Worm (Caenorhabditis elegans) whole organism, dauer: ENCODE measurements around the gene eas-1.

ENCODE experiments used
- unc-62 ChIP-seq: sonication (generic microtip); optimal IDR thresholded peaks from 2 replicates; lab custom pipeline; 2017; ENCODE audit warnings: missing biosample characterization, missing genetic modification reagents, missing genetic modification characterization

eas-1 gene

ce11 chrII:4762574-4763285, 22.5 kb downstream of the eas-1 start, which contains the start of gene F26G1.2:
F26G1.2 (plus strand) TSS chrII:4763081.
- TF ChIP-seq unc-62, result no peak

ce11 chrII:4766284-4766683, 26.1 kb downstream of the eas-1 start, which contains the start of gene ttm-2:
ttm-2 (minus strand) TSS chrII:4766384.
- no peak for TF ChIP-seq unc-62

- TF ChIP-seq unc-62, result no peak
Observed at ce11 chrII:4767612-4768011, 27.4 kb downstream of the eas-1 start.

DNA sequence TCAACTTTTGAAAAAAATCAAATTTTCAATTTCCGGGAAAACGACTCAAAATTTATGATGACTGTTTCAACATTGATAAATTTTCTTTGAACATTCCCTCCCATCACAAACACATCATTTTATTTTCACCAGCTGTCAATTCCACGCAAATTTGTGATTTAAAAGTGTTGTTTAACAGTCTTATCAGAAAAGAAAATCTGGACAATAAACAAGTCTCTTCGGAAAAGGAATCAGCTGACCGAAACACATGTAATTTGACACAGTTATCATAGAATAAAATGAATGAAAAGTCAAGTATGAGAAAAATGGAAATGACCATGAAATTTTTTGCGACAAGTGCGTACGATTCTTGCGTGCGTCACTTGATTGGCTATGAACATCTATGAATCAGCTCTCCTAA, 28.9 kb downstream of the eas-1 start:
- no peak for TF ChIP-seq unc-62

ce11 chrII:4769886-4770285, 29.7 kb downstream of the eas-1 start:
- no peak for TF ChIP-seq unc-62

- TF ChIP-seq unc-62, result no peak
Observed at ce11 chrII:4771282-4771681, 31.1 kb downstream of the eas-1 start, which contains the start of gene F26G1.5. F26G1.5 (minus strand) TSS chrII:4771382.

DNA sequence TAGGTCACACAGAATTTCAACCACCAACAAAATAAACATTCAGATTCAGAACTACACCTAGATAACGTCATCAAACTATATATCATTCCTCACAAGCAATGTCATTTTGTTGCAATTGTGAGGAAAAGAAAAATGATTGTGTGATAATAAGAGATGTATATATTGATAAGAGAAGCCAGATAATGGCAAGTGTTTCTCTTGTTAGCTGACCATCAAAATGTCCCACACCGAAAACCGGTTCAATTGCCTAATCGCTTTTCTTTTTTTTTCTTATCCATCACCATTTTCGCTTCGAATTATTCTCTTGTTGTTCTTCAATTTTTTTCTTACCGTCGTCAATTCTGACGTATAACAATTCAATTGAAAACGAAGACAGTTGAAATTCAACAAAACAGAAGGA, 32.2 kb downstream of the eas-1 start:
- no peak for TF ChIP-seq unc-62

DNA sequence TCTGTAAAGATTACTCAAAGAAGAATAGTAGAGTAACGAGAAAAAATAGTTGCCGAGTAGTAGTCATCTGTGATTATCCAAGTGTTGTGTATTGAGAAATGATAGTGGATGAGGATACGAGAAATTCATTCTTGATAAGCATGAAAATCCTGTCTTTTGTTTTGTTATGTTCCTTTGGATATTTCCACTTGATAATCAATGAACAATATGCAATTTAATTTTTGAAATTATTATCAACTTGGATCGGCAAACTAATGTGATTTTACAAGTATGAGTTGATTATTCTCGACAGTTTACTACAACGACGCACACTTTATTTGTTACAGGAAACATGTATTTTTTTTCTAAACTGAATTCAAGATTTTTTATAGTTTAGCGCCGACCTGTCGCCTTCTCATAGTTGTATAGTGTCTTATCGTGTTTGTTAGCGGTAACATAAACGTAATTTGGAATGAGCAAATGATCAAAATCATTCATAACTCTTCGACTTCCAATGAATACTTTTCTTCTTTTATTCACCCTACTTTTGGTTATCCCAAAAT, 33.8 kb downstream of the eas-1 start, which contains the start of the genes F26G1.9 and F26G1.10:
Gene F26G1.9, minus strand, starts transcription at position 101 of the 542 bp plus-strand sequence.
Gene F26G1.10, plus strand, starts transcription at position 492 of the 542 bp plus-strand sequence.
- no peak for TF ChIP-seq unc-62

DNA sequence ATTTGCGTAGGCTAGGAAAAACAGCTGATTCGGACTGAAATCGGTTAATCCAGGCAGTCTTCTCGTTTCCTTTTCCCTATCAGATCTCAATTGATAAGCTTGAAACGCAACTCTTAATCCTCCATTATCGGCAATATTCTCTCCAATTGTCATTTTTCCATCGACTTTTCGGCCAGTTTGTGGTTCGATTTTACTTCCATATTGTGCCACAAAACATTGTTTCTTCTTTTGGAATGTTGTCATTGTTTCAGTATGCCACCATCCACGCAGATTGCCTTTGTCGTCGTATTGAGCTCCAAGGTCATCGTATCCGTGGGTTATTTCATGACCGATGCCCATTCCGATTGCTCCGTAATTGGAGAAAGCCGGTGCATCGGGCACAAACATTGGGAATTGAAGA, 35.6 kb downstream of the eas-1 start:
- no peak for TF ChIP-seq unc-62

ce11 chrII:4776933-4777332, 36.7 kb downstream of the eas-1 start, which contains the start of gene F26G1.11:
F26G1.11 (plus strand) TSS chrII:4777137.
- TF ChIP-seq unc-62, result no peak

- TF ChIP-seq unc-62, result no peak
Observed at ce11 chrII:4779753-4780152, 39.5 kb downstream of the eas-1 start.

DNA sequence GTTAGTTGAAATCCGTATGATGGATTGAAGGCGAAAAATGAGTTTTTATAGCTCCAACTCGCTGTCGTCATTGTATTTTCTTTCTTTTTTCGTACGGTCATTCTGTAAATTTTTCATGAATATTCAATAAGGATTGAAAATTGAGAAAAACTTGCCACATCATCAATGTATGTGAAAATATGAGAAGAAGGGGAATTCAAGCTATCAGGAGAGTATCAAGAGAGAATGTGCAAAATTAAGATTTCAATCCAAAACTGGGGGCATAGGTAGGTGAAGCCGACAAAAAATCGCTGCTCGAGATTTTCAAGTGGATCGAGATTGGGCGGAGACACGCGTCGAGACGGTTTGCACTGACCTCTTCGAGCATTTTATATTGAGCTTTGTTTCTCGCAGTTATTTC, 44.2 kb downstream of the eas-1 start, which contains the start of gene nep-12:
Gene nep-12, minus strand, starts transcription at position 101 of the 400 bp plus-strand sequence.
- TF ChIP-seq unc-62, result no peak

- TF ChIP-seq unc-62, result no peak
Observed at ce11 chrII:4786181-4786580, 46.0 kb downstream of the eas-1 start, which contains the start of gene msp-3. msp-3 (minus strand) TSS chrII:4786281.

- no peak for TF ChIP-seq unc-62
Observed at ce11 chrII:4789835-4790343, 49.7 kb downstream of the eas-1 start, which contains the start of gene F26G1.15. F26G1.15 (plus strand) TSS chrII:4790293.

ce11 chrII:4790687-4791086, 50.5 kb downstream of the eas-1 start:
- TF ChIP-seq unc-62, result no peak
